ENCODE assay signal across 1 fruit fly cellular context in the genomic region with DNA sequence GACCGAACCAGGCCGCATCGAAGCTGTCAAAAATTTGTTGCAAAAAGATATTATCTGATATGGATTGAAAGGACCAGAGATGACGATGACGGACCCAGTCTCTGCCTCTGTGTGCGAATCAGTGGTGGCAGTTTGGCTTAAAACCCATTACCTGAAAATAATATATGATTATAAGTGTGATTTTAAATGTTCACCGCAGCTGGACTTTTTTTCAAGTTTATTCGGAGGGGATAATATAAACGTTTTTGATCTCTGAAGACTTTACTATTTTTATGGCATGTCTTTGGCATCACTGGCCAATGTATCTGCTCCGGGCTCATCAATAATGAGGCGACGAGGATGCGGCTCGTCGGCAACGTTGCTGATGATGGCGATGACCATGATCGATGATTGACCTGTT.
TF ChIP-seq lines count a peak whose summit lies in the region.

No protein-coding gene starts in this region.

TF ChIP-seq in whole organism, embryonic, 481 proteins besides CTCF, POLR2A, EP300 and RAD21 (continued from another document):
- TF ChIP-seq CG11398 (GFP tag; optimal IDR thresholded peaks at IDR 0.05; lab: Kevin White, UChicago) (no peak), Drgx (GFP tag; IDR thresholded peaks at IDR 0.05; lab: Robert Waterston, UW) (peak; percentile 55; the same call in 1 of the 2 replicates), CG10147 (GFP tag; optimal IDR thresholded peaks at IDR 0.05; lab: Kevin White, UChicago) (no peak), CG4424 (GFP tag; optimal IDR thresholded peaks at IDR 0.05; lab: Kevin White, UChicago) (peak; percentile 1), CG1792 (GFP tag; optimal IDR thresholded peaks at IDR 0.05; lab: Kevin White, UChicago) (no peak), sc (optimal IDR thresholded peaks at IDR 0.05; lab: Kevin White, UChicago) (no peak), sc (GFP tag; optimal IDR thresholded peaks at IDR 0.05; lab: Kevin White, UChicago) (no peak), pum (GFP tag; optimal IDR thresholded peaks at IDR 0.05; lab: Kevin White, UChicago) (no peak), bab2 (GFP tag; optimal IDR thresholded peaks at IDR 0.05; lab: Kevin White, UChicago) (no peak), CG42726 (GFP tag; IDR thresholded peaks at IDR 0.05; lab: Robert Waterston, UW; ENCODE audit: partially characterized antibody) (no peak), NFAT (GFP tag; IDR thresholded peaks at IDR 0.05; lab: Robert Waterston, UW) (no peak), lbe (GFP tag; optimal IDR thresholded peaks at IDR 0.05; lab: Kevin White, UChicago) (peak; percentile 72), hbn (GFP tag; IDR thresholded peaks at IDR 0.05; lab: Robert Waterston, UW; ENCODE audit: partially characterized antibody) (no peak)
